Worm (Caenorhabditis elegans) whole organism, L3 larva: Measurements from ENCODE around the gene Y6G8.8.

Experiments used
- ZK546.5 ChIP-seq: sonication (generic microtip); optimal IDR thresholded peaks from 2 replicates; lab custom pipeline; 2017; ENCODE audit warnings: missing biosample characterization, missing genetic modification characterization
- ama-1 ChIP-seq: fragments of 150-350 bp; optimal IDR thresholded peaks from 2 replicates; lab custom pipeline; 2018
- ceh-16 ChIP-seq: sonication (generic microtip); optimal IDR thresholded peaks from 2 replicates; lab custom pipeline; 2017; ENCODE audit warnings: missing biosample characterization, missing genetic modification characterization
- ceh-28 ChIP-seq: fragments of 150-350 bp; optimal IDR thresholded peaks from 2 replicates; lab custom pipeline; 2014; ENCODE audit warnings: missing biosample characterization, missing genetic modification reagents, missing genetic modification characterization
- ceh-82 ChIP-seq: fragments of 150-350 bp; optimal IDR thresholded peaks from 2 replicates; lab custom pipeline; 2014; ENCODE audit warnings: missing biosample characterization, missing genetic modification characterization
- daf-12 ChIP-seq: fragments of 150-350 bp; optimal IDR thresholded peaks from 2 replicates; lab custom pipeline; 2014; ENCODE audit warnings: missing biosample characterization, missing genetic modification reagents, missing genetic modification characterization
- egl-27 ChIP-seq: sonication (generic microtip); optimal IDR thresholded peaks from 4 replicates; lab custom pipeline; 2017; ENCODE audit warnings: missing biosample characterization, missing genetic modification reagents, missing genetic modification characterization
- egl-5 ChIP-seq: fragments of 150-350 bp; optimal IDR thresholded peaks from 2 replicates; lab custom pipeline; 2017; ENCODE audit warnings: missing biosample characterization, missing genetic modification reagents, missing genetic modification characterization, inconsistent platforms
- elt-1 ChIP-seq: fragments of 150-350 bp; optimal IDR thresholded peaks from 2 replicates; lab custom pipeline; 2014; ENCODE audit warnings: missing biosample characterization, missing genetic modification characterization
- elt-2 ChIP-seq: sonication (generic microtip); optimal IDR thresholded peaks from 2 replicates; lab custom pipeline; 2016; ENCODE audit warnings: missing genetic modification reagents, mild to moderate bottlenecking, missing genetic modification characterization, missing compliant biosample characterization
- eor-1 ChIP-seq, 2 experiments: fragments of 150-350 bp; optimal IDR thresholded peaks; 2 replicates each; lab custom pipeline; 2014 to 2018; ENCODE audit warnings: missing biosample characterization in 2 of 2, missing genetic modification characterization in 2 of 2
- fkh-2 ChIP-seq: fragments of 150-350 bp; optimal IDR thresholded peaks from 2 replicates; lab custom pipeline; 2014; ENCODE audit warnings: missing biosample characterization, missing genetic modification reagents, missing genetic modification characterization
- fos-1 ChIP-seq: fragments of 150-350 bp; optimal IDR thresholded peaks from 2 replicates; lab custom pipeline; 2014; ENCODE audit warnings: missing biosample characterization, missing genetic modification characterization
- jun-1 ChIP-seq: fragments of 150-350 bp; optimal IDR thresholded peaks from 2 replicates; lab custom pipeline; 2014; ENCODE audit warnings: missing biosample characterization, missing genetic modification reagents, missing genetic modification characterization
- lin-39 ChIP-seq: fragments of 150-350 bp; optimal IDR thresholded peaks from 2 replicates; lab custom pipeline; 2018; ENCODE audit warnings: missing biosample characterization, missing genetic modification reagents, missing genetic modification characterization
- lsy-12 ChIP-seq: sonication (generic microtip); optimal IDR thresholded peaks from 2 replicates; lab custom pipeline; 2016; ENCODE audit warnings: mild to moderate bottlenecking, missing genetic modification characterization, missing compliant biosample characterization
- mdl-1 ChIP-seq: fragments of 150-350 bp; optimal IDR thresholded peaks from 2 replicates; lab custom pipeline; 2014; ENCODE audit warnings: missing biosample characterization, missing genetic modification characterization
- nhr-11 ChIP-seq: fragments of 150-350 bp; optimal IDR thresholded peaks from 2 replicates; lab custom pipeline; 2014; ENCODE audit warnings: missing biosample characterization, missing genetic modification characterization
- nhr-12 ChIP-seq: fragments of 150-350 bp; optimal IDR thresholded peaks from 2 replicates; lab custom pipeline; 2014; ENCODE audit warnings: missing biosample characterization, missing genetic modification characterization
- nhr-23 ChIP-seq: fragments of 150-350 bp; optimal IDR thresholded peaks from 2 replicates; lab custom pipeline; 2014; ENCODE audit warnings: missing biosample characterization, missing genetic modification reagents, missing genetic modification characterization
- nhr-25 ChIP-seq: sonication (generic microtip); optimal IDR thresholded peaks from 2 replicates; lab custom pipeline; 2017; ENCODE audit warnings: missing biosample characterization, missing genetic modification characterization
- nhr-43 ChIP-seq: sonication (generic microtip); optimal IDR thresholded peaks from 2 replicates; lab custom pipeline; 2016; ENCODE audit warnings: mild to moderate bottlenecking, missing genetic modification characterization, missing compliant biosample characterization; ENCODE audit not compliant: poor library complexity, severe bottlenecking
- nhr-67 ChIP-seq: fragments of 150-350 bp; optimal IDR thresholded peaks from 2 replicates; lab custom pipeline; 2014; ENCODE audit warnings: missing biosample characterization, missing genetic modification characterization
- nhr-77 ChIP-seq: fragments of 150-350 bp; optimal IDR thresholded peaks from 2 replicates; lab custom pipeline; 2014; ENCODE audit warnings: missing biosample characterization, missing genetic modification characterization
- pha-4 ChIP-seq: fragments of 150-350 bp; optimal IDR thresholded peaks from 2 replicates; lab custom pipeline; 2014; ENCODE audit warnings: missing biosample characterization, missing genetic modification reagents, missing genetic modification characterization
- pqm-1 ChIP-seq: fragments of 150-350 bp; optimal IDR thresholded peaks from 2 replicates; lab custom pipeline; 2017; ENCODE audit warnings: missing biosample characterization, missing genetic modification characterization, inconsistent platforms
- sea-2 ChIP-seq: fragments of 150-350 bp; sonication (generic microtip); optimal IDR thresholded peaks from 4 replicates; lab custom pipeline; 2014; ENCODE audit warnings: missing biosample characterization, missing genetic modification reagents, missing genetic modification characterization
- skn-1 ChIP-seq: fragments of 150-350 bp; optimal IDR thresholded peaks from 2 replicates; lab custom pipeline; 2014; ENCODE audit warnings: missing biosample characterization, missing genetic modification characterization
- snpc-4 ChIP-seq: fragments of 150-350 bp; optimal IDR thresholded peaks from 2 replicates; lab custom pipeline; 2014; ENCODE audit warnings: missing biosample characterization, missing genetic modification characterization
- tbx-2 ChIP-seq: sonication (generic microtip); optimal IDR thresholded peaks from 2 replicates; lab custom pipeline; 2016; ENCODE audit warnings: mild to moderate bottlenecking, missing genetic modification characterization, missing compliant biosample characterization
- unc-62 ChIP-seq: fragments of 150-350 bp; sonication (generic microtip); optimal IDR thresholded peaks from 4 replicates; lab custom pipeline; 2014; ENCODE audit warnings: missing biosample characterization, missing genetic modification reagents, missing genetic modification characterization
- zag-1 ChIP-seq: fragments of 150-350 bp; optimal IDR thresholded peaks from 2 replicates; lab custom pipeline; 2014; ENCODE audit warnings: missing biosample characterization, missing genetic modification characterization
- ztf-11 ChIP-seq: fragments of 150-350 bp; optimal IDR thresholded peaks from 2 replicates; lab custom pipeline; 2014; ENCODE audit warnings: missing biosample characterization, missing genetic modification characterization
- ztf-4 ChIP-seq: fragments of 150-350 bp; optimal IDR thresholded peaks from 2 replicates; lab custom pipeline; 2014; ENCODE audit warnings: missing biosample characterization, missing genetic modification characterization

Gene Y6G8.8

ce11 chrV:17660003-17660402, 39.6 kb downstream of the Y6G8.8 start, which contains the start of gene dgat-2:
Gene dgat-2, plus strand, starts transcription at chrV:17660303.
- TF ChIP-seq ama-1 (lab: Kevin White, UChicago) (no peak), lsy-12 (tag; lab: Kevin White, UChicago) (no peak), sea-2 (GFP tag; lab: Kevin White, UChicago) (no peak), jun-1 (no peak), ceh-82 (no peak), nhr-25 (tag; lab: Kevin White, UChicago) (no peak), unc-62 (GFP tag; lab: Kevin White, UChicago) (no peak), nhr-11 (tag; lab: Kevin White, UChicago) (no peak), pqm-1 (tag; lab: Kevin White, UChicago) (no peak), ceh-28 (tag; lab: Kevin White, UChicago) (no peak), pha-4 (tag; lab: Kevin White, UChicago) (no peak), fos-1 (tag; lab: Kevin White, UChicago) (no peak), egl-5 (tag; lab: Kevin White, UChicago) (no peak), nhr-67 (tag; lab: Kevin White, UChicago) (no peak), lin-39 (tag; lab: Kevin White, UChicago) (no peak), nhr-43 (tag; lab: Kevin White, UChicago) (no peak), ZK546.5 (tag; lab: Kevin White, UChicago) (no peak), ceh-16 (tag; lab: Kevin White, UChicago) (no peak), eor-1 (tag; optimal IDR thresholded peaks at IDR 0.05; lab: Kevin White, UChicago) (no peak), nhr-12 (no peak)

- TF ChIP-seq ztf-4 (tag; lab: Kevin White, UChicago) = no peak
- TF ChIP-seq mdl-1 (tag; lab: Kevin White, UChicago) = no peak
- no peak for TF ChIP-seq ceh-82
- TF ChIP-seq elt-2 = peak; percentile 96
- peak; percentile 81 for TF ChIP-seq pqm-1 (tag; lab: Kevin White, UChicago)
- TF ChIP-seq, all 47 proteins: peak for 2
These were observed 41.9 kb downstream of the Y6G8.8 start for ce11 chrV:17662260-17662659.

ce11 chrV:17664367-17664766, 44.0 kb downstream of the Y6G8.8 start:
- no peak for TF ChIP-seq elt-1 (tag; lab: Kevin White, UChicago)
- no peak for TF ChIP-seq tbx-2 (tag; lab: Kevin White, UChicago)
- TF ChIP-seq unc-62 (GFP tag; lab: Kevin White, UChicago) = no peak
- TF ChIP-seq nhr-23 (tag; lab: Kevin White, UChicago) = no peak
- no peak for TF ChIP-seq elt-2
- TF ChIP-seq snpc-4 (tag; lab: Kevin White, UChicago) = no peak
- TF ChIP-seq ama-1 (lab: Kevin White, UChicago) = no peak
- no peak for TF ChIP-seq jun-1
- TF ChIP-seq skn-1 = no peak
- TF ChIP-seq nhr-67 (tag; lab: Kevin White, UChicago) = no peak
- TF ChIP-seq daf-12 (tag; lab: Kevin White, UChicago) = no peak
- TF ChIP-seq, all 47 proteins: peak for 0

ce11 chrV:17665906-17666305, 45.5 kb downstream of the Y6G8.8 start, which contains the start of gene F59A1.11:
Gene F59A1.11, minus strand, starts transcription at chrV:17666006.
- TF ChIP-seq ceh-16 (tag; lab: Kevin White, UChicago) (no peak), nhr-77 (tag; lab: Kevin White, UChicago) (no peak), fkh-2 (tag; lab: Kevin White, UChicago) (no peak), skn-1 (no peak), zag-1 (no peak), egl-27 (tag; lab: Kevin White, UChicago) (no peak), fos-1 (tag; lab: Kevin White, UChicago) (no peak), unc-62 (GFP tag; lab: Kevin White, UChicago) (no peak), nhr-11 (tag; lab: Kevin White, UChicago) (no peak), ZK546.5 (tag; lab: Kevin White, UChicago) (no peak)

ce11 chrV:17667676-17668075, 47.3 kb downstream of the Y6G8.8 start, which contains the start of gene F59A1.12:
Gene F59A1.12, minus strand, starts transcription at chrV:17667776.
- TF ChIP-seq daf-12 (tag; lab: Kevin White, UChicago) (no peak), ztf-11 (tag; lab: Kevin White, UChicago) (no peak), ceh-82 (no peak), zag-1 (no peak)
